Worm (Caenorhabditis elegans): ENCODE measurements around the gene M01F1.9.
"Not testable (repeated sequence)": the region's sequence is repeated elsewhere in the genome, so short reads cannot be mapped to it uniquely, and the experiment has no call there.

M01F1.9 gene

DNA sequence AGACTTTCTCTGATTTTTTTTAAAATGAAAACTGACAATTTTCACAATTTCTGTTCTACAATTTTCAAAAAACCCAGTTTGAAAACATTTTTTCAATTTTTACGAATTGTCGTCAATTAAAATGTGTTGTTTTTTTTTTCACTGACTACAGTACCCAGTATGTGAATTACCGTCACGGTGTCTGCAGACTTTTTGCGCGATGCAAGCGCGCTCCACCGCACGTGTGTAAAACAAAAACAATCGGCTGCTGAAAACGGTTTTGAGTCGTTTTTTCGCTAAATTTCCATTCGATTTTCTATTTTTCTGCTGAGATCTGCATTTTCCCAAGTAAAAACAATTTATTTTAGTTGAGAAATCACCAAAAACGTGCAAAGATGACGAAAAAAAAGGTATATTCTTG is 42.6 kb downstream of the M01F1.9 start (continued):
- TF ChIP-seq unc-86 (tag; optimal IDR thresholded peaks at IDR 0.05), result peak; percentile 44
- peak; percentile 49 for TF ChIP-seq pqm-1 (tag; optimal IDR thresholded peaks at IDR 0.05)
- TF ChIP-seq tbx-7 (tag; optimal IDR thresholded peaks at IDR 0.05), result no peak
- no peak for TF ChIP-seq lim-6 (tag; optimal IDR thresholded peaks at IDR 0.05)
- TF ChIP-seq sdc-2 (tag; optimal IDR thresholded peaks at IDR 0.05), result no peak
- peak; percentile 50 for TF ChIP-seq hlh-30 (tag; optimal IDR thresholded peaks at IDR 0.05; ENCODE audit: insufficient read depth)
- TF ChIP-seq ceh-30 (tag; optimal IDR thresholded peaks at IDR 0.05), result peak; percentile 53
- TF ChIP-seq ref-2 (tag; optimal IDR thresholded peaks at IDR 0.05), result peak; percentile 83

DNA sequence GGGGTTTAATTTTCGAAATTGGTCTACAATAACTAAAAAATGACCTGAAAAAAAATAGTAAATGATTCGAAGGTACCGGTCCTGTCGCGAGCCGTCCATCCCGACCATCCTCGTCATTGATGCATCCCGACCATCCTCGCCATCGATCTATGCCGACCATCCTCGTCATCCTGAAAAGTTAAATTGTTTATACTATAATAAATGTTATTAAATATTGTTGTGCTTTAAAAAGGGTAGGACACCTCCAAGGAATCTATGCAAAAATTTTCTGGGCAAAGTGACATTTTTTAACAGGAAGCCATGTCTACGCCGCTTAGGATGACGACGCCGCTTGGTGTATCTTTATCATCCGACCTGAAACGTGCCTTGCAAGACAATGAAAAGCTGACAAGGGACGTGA is 44.8 kb downstream of the M01F1.9 start, which contains the start of gene C34C12.1:
Gene C34C12.1 (plus strand): TSS at position 301 of the 400 bp plus-strand sequence.
- not testable (repeated sequence) for TF ChIP-seq sox-2 (GFP tag; IDR thresholded peaks at IDR 0.05); Y22D7AL.16 (tag; optimal IDR thresholded peaks at IDR 0.05); dve-1 (tag; optimal IDR thresholded peaks at IDR 0.05)

DNA sequence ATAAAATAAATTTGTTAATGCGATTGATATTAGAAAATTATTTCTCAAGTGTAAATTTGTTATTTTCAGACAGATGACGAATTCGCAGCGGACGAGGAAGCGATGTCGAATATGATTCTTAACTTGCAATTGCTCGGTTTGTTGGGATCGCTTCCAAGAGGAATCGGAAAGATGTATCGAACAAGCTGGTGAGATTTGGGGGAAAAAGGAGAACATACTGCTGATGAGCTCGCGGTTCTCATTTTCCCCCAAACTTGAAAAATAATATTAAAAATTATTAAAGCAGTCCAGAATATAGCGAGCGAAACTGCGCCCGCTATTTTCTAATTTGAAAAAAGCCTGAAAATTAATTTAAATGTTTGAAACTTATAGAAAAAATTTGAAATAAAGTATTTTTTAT is 45.4 kb downstream of the M01F1.9 start, which contains the start of gene C34C12.2:
Gene C34C12.2 (plus strand): TSS at position 301 of the 400 bp plus-strand sequence.
- not testable (repeated sequence) for TF ChIP-seq fkh-10 (GFP tag; optimal IDR thresholded peaks at IDR 0.05); ceh-19 (GFP tag; optimal IDR thresholded peaks at IDR 0.05); K09A11.1 (tag; optimal IDR thresholded peaks at IDR 0.05; ENCODE audit: insufficient read depth)

DNA sequence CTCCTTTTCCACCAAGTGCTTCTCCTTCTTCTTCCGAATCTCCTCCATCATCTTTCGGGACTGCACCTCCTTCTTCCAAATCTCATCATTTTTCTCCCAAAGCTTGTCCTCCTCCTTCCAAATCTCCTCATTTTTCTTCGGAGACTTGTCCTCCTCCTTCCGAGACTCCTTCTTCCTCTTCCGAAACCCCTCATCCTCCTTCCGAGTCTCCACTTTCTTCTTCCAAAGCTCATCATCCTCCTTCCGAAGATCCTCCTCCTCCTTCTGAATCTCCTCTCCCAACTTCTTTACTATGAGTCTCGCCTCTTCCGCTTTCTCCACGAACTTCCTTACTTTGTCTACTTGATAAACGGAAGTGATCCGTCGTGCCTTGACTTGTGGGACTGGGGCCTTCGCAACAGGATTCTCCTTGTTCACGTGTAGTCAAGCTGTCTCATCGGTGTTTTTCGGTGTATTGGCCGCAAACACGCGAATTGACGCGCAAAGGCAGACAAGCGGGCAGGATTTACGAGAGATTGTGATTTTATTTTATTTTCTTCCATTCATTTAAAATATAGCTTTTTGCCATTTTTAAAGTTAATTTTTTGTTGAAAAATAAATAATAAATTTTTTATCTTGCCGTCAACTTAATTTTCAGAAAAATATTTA is 46.2 kb downstream of the M01F1.9 start, which contains the start of the genes K01A11.3 and C34C12.12:
Gene K01A11.3 (minus strand): TSS at position 51 of the 648 bp plus-strand sequence.
Gene C34C12.12 (plus strand): TSS at position 632 of the 648 bp plus-strand sequence.
- TF ChIP-seq ceh-31 (tag; optimal IDR thresholded peaks at IDR 0.05) (no peak), hlh-6 (tag; optimal IDR thresholded peaks at IDR 0.05) (no peak), dmd-4 (tag; optimal IDR thresholded peaks at IDR 0.05; ENCODE audit: borderline replicate concordance) (no peak), hlh-15 (tag; optimal IDR thresholded peaks at IDR 0.05) (no peak), ceh-45 (GFP tag; IDR thresholded peaks at IDR 0.05) (no peak), tbx-2 (tag; optimal IDR thresholded peaks at IDR 0.05) (no peak), F13H6.1 (tag; optimal IDR thresholded peaks at IDR 0.05) (no peak), ceh-9 (tag; optimal IDR thresholded peaks at IDR 0.05) (no peak), ceh-48 (tag; optimal IDR thresholded peaks at IDR 0.05) (no peak), ttx-3 (tag; optimal IDR thresholded peaks at IDR 0.05) (no peak), ahr-1 (tag; optimal IDR thresholded peaks at IDR 0.05) (no peak), fkh-10 (GFP tag; optimal IDR thresholded peaks at IDR 0.05) (no peak), ceh-30 (tag; optimal IDR thresholded peaks at IDR 0.05) (no peak), fax-1 (tag; optimal IDR thresholded peaks at IDR 0.05) (no peak), K02D7.2 (tag; optimal IDR thresholded peaks at IDR 0.05) (no peak), hlh-13 (GFP tag; optimal IDR thresholded peaks at IDR 0.05) (no peak), pat-9 (tag; optimal IDR thresholded peaks at IDR 0.05) (no peak), pax-1 (tag; optimal IDR thresholded peaks at IDR 0.05) (no peak), hlh-30 (tag; optimal IDR thresholded peaks at IDR 0.05; ENCODE audit: insufficient read depth) (no peak)

DNA sequence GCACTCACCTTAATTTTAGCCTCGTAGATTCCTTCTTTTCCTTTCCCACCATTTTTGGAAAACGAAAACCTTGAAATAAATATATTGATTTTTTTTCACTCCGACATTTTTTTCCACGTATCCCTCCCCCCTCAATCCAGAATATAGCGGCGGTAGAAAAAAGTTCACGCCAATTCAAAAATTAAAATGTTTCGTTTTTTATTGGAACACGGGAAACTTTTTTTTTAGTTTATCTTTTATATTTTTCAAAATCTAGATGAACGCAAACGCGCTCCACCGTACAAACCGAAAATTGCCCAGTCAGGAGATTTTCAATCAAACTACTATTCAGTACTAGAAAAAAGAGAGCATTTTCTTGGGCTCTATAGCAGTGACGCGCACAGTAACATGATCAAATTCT is 54.7 kb downstream of the M01F1.9 start, which contains the start of gene spe-41:
Gene spe-41 (minus strand): TSS at position 72 of the 400 bp plus-strand sequence.
- no peak for TF ChIP-seq eyg-1 (tag; optimal IDR thresholded peaks at IDR 0.05)
- no peak for TF ChIP-seq ceh-2 (tag; optimal IDR thresholded peaks at IDR 0.05)
- no peak for TF ChIP-seq sox-4 (tag; optimal IDR thresholded peaks at IDR 0.05)
- no peak for TF ChIP-seq fax-1 (tag; optimal IDR thresholded peaks at IDR 0.05)
- TF ChIP-seq pat-9 (tag; optimal IDR thresholded peaks at IDR 0.05), result no peak
- no peak for TF ChIP-seq unc-3 (GFP tag; conservative IDR thresholded peaks at IDR 0.05)
- TF ChIP-seq unc-3 (tag; optimal IDR thresholded peaks at IDR 0.05), result no peak
- TF ChIP-seq ceh-34 (tag; optimal IDR thresholded peaks at IDR 0.05), result no peak
- TF ChIP-seq odd-2 (tag; optimal IDR thresholded peaks at IDR 0.05), result no peak
- TF ChIP-seq C38D4.7 (GFP tag; optimal IDR thresholded peaks at IDR 0.05), result no peak
- no peak for TF ChIP-seq pqm-1 (tag; optimal IDR thresholded peaks at IDR 0.05)
- TF ChIP-seq pag-3 (tag; optimal IDR thresholded peaks at IDR 0.05; ENCODE audit: borderline replicate concordance), result no peak
- no peak for TF ChIP-seq lim-6 (tag; optimal IDR thresholded peaks at IDR 0.05)
- TF ChIP-seq F13H6.1 (tag; optimal IDR thresholded peaks at IDR 0.05), result no peak
- TF ChIP-seq ztf-16 (tag; optimal IDR thresholded peaks at IDR 0.05), result no peak
- TF ChIP-seq gmeb-2 (tag; optimal IDR thresholded peaks at IDR 0.05), result no peak
- no peak for TF ChIP-seq lin-11 (tag; optimal IDR thresholded peaks at IDR 0.05)
- TF ChIP-seq ceh-48 (tag; optimal IDR thresholded peaks at IDR 0.05), result no peak
- TF ChIP-seq nhr-232 (tag; optimal IDR thresholded peaks at IDR 0.05), result no peak
- no peak for TF ChIP-seq ceh-14 (tag; optimal IDR thresholded peaks at IDR 0.05)

Data from whole organism, late embryonic.